Fruit fly (Drosophila melanogaster) whole organism, embryonic: ENCODE measurements around the gene Fancl.

ENCODE experiments used
- CG10209 ChIP-seq: fragments of 200-800 bp; sonication (Bioruptor generic); optimal IDR thresholded peaks from 3 replicates; lab custom pipeline; 2017; ENCODE audit warnings: missing biosample characterization, mild to moderate bottlenecking, missing genetic modification characterization, missing genetic modification reagents
- CG11085 ChIP-seq: fragments of 200-800 bp; sonication (Bioruptor generic); IDR thresholded peaks from 2 replicates; pipeline ENCODE4 v1.3.6; 2022; ENCODE audit warnings: missing biosample characterization, missing genetic modification characterization
- CG11560 ChIP-seq: fragments of 200-800 bp; sonication (Bioruptor generic); IDR thresholded peaks from 3 replicates; pipeline ENCODE4 v1.3.6; 2022; ENCODE audit warnings: missing biosample characterization, missing genetic modification characterization
- CG12155 ChIP-seq: fragments of 200-800 bp; sonication (Bioruptor generic); optimal IDR thresholded peaks from 3 replicates; lab custom pipeline; 2016; ENCODE audit warnings: missing biosample characterization, missing genetic modification characterization
- CG12236 ChIP-seq: fragments of 200-800 bp; sonication (Bioruptor generic); optimal IDR thresholded peaks from 2 replicates; lab custom pipeline; 2016; ENCODE audit warnings: missing biosample characterization, missing genetic modification characterization
- CG12769 ChIP-seq: fragments of 200-800 bp; sonication (Bioruptor generic); optimal IDR thresholded peaks from 2 replicates; lab custom pipeline; 2019; ENCODE audit warnings: missing biosample characterization, mild to moderate bottlenecking, missing genetic modification characterization, moderate library complexity
- CG12942 ChIP-seq: fragments of 200-800 bp; sonication (Bioruptor generic); optimal IDR thresholded peaks from 3 replicates; lab custom pipeline; 2016; ENCODE audit warnings: missing biosample characterization, missing genetic modification characterization
- CG13624 ChIP-seq: fragments of 200-800 bp; sonication (Bioruptor generic); optimal IDR thresholded peaks from 2 replicates; lab custom pipeline; 2016; ENCODE audit warnings: missing biosample characterization, missing genetic modification characterization
- CG17359 ChIP-seq: fragments of 200-800 bp; sonication (Bioruptor generic); optimal IDR thresholded peaks from 3 replicates; lab custom pipeline; 2018; ENCODE audit warnings: missing biosample characterization, mild to moderate bottlenecking, missing genetic modification characterization, moderate library complexity
- CG17385 ChIP-seq: fragments of 200-800 bp; sonication (Bioruptor generic); optimal IDR thresholded peaks from 3 replicates; lab custom pipeline; 2018; ENCODE audit warnings: missing biosample characterization, mild to moderate bottlenecking, missing genetic modification characterization
- CG2712 ChIP-seq: fragments of 200-800 bp; optimal IDR thresholded peaks from 3 replicates; lab custom pipeline; 2019; ENCODE audit warnings: missing biosample characterization, mild to moderate bottlenecking, missing genetic modification characterization, moderate library complexity
- CG3065 ChIP-seq: fragments of 200-800 bp; sonication (Bioruptor generic); optimal IDR thresholded peaks from 2 replicates; lab custom pipeline; 2016; ENCODE audit warnings: missing biosample characterization, missing genetic modification characterization
- CG31365 ChIP-seq: fragments of 200-800 bp; sonication (Bioruptor generic); optimal IDR thresholded peaks from 2 replicates; lab custom pipeline; 2018; ENCODE audit warnings: missing biosample characterization, mild to moderate bottlenecking, missing genetic modification characterization
- CG7839 ChIP-seq: fragments of 200-800 bp; sonication (Bioruptor generic); optimal IDR thresholded peaks from 3 replicates; lab custom pipeline; 2018; ENCODE audit warnings: missing biosample characterization, mild to moderate bottlenecking, missing genetic modification characterization, moderate library complexity
- CG8944 ChIP-seq: fragments of 200-800 bp; sonication (Bioruptor generic); optimal IDR thresholded peaks from 3 replicates; lab custom pipeline; 2016; ENCODE audit warnings: missing biosample characterization, missing genetic modification characterization
- Dbx ChIP-seq: fragments of 200-800 bp; sonication (Bioruptor generic); IDR thresholded peaks from 3 replicates; pipeline ENCODE4 v1.3.6; 2022; ENCODE audit warnings: missing biosample characterization, missing genetic modification characterization
- Dip2 ChIP-seq: fragments of 200-800 bp; sonication (Bioruptor generic); IDR thresholded peaks from 2 replicates; pipeline ENCODE4 v1.3.6; 2022; ENCODE audit warnings: missing biosample characterization, missing genetic modification characterization
- Fer1 ChIP-seq: fragments of 200-800 bp; sonication (Bioruptor generic); optimal IDR thresholded peaks from 2 replicates; lab custom pipeline; 2017; ENCODE audit warnings: missing biosample characterization, mild to moderate bottlenecking, missing genetic modification characterization
- Fer3 ChIP-seq: fragments of 200-800 bp; sonication (Bioruptor generic); optimal IDR thresholded peaks from 2 replicates; lab custom pipeline; 2018; ENCODE audit warnings: missing biosample characterization, mild to moderate bottlenecking, missing genetic modification characterization, moderate library complexity
- Hmr ChIP-seq: fragments of 200-800 bp; sonication (Bioruptor generic); optimal IDR thresholded peaks from 3 replicates; lab custom pipeline; 2017; ENCODE audit warnings: mild to moderate bottlenecking, missing biosample characterization, missing genetic modification reagents, missing genetic modification characterization
- Hr51 ChIP-seq, 2 experiments: fragments of 200-800 bp; sonication (Bioruptor generic); optimal IDR thresholded peaks; 2 replicates in 1 of 2; 3 replicates in 1 of 2; lab custom pipeline; 2016 to 2018; ENCODE audit warnings: missing biosample characterization in 2 of 2, missing genetic modification characterization in 2 of 2, mild to moderate bottlenecking in 1 of 2, moderate library complexity in 1 of 2
- Meics ChIP-seq: fragments of 200-800 bp; sonication (Bioruptor generic); optimal IDR thresholded peaks from 2 replicates; lab custom pipeline; 2017; ENCODE audit warnings: missing biosample characterization, mild to moderate bottlenecking, missing genetic modification characterization
- Opbp ChIP-seq: fragments of 200-800 bp; sonication (Bioruptor generic); IDR thresholded peaks from 3 replicates; pipeline ENCODE4 v1.3.6; 2022; ENCODE audit warnings: missing biosample characterization, missing genetic modification characterization; ENCODE audit not compliant: partially characterized antibody
- Optix ChIP-seq: fragments of 200-800 bp; sonication (Bioruptor generic); IDR thresholded peaks from 3 replicates; pipeline ENCODE4 v1.3.6; 2022; ENCODE audit warnings: missing biosample characterization, missing genetic modification characterization
- Pdp1 ChIP-seq, 2 experiments: fragments of 200-800 bp; sonication (Bioruptor generic); optimal IDR thresholded peaks; 3 replicates each; lab custom pipeline; 2016; ENCODE audit warnings: missing biosample characterization in 2 of 2, missing genetic modification characterization in 2 of 2, mild to moderate bottlenecking in 1 of 2, moderate library complexity in 1 of 2
- Ptx1 ChIP-seq: fragments of 200-800 bp; sonication (Bioruptor generic); IDR thresholded peaks from 2 replicates; pipeline ENCODE4 v1.3.6; 2022; ENCODE audit warnings: missing biosample characterization, missing genetic modification characterization
- Side ChIP-seq: fragments of 200-800 bp; sonication (Bioruptor generic); optimal IDR thresholded peaks from 2 replicates; lab custom pipeline; 2016; ENCODE audit warnings: missing biosample characterization, missing genetic modification characterization
- Xbp1 ChIP-seq: fragments of 200-800 bp; sonication (Bioruptor generic); optimal IDR thresholded peaks from 3 replicates; lab custom pipeline; 2016; ENCODE audit warnings: missing biosample characterization, mild to moderate bottlenecking, missing genetic modification characterization
- ara ChIP-seq: fragments of 200-800 bp; sonication (Bioruptor generic); IDR thresholded peaks from 2 replicates; pipeline ENCODE4 v1.3.6; 2022; ENCODE audit warnings: missing biosample characterization, missing genetic modification characterization
- cas ChIP-seq: fragments of 200-800 bp; sonication (Bioruptor generic); IDR thresholded peaks from 2 replicates; pipeline ENCODE4 v1.3.6; 2022; ENCODE audit warnings: missing biosample characterization, missing genetic modification characterization
- caup ChIP-seq: fragments of 200-800 bp; sonication (Bioruptor generic); optimal IDR thresholded peaks from 3 replicates; lab custom pipeline; 2017; ENCODE audit warnings: missing biosample characterization, mild to moderate bottlenecking, missing genetic modification characterization, moderate library complexity; ENCODE audit not compliant: severe bottlenecking
- crol ChIP-seq: fragments of 200-800 bp; sonication (Bioruptor generic); IDR thresholded peaks from 2 replicates; pipeline ENCODE4 v1.3.6; 2022; ENCODE audit warnings: missing biosample characterization, missing genetic modification characterization
- dmrt11E ChIP-seq: fragments of 200-800 bp; sonication (Bioruptor generic); optimal IDR thresholded peaks from 3 replicates; lab custom pipeline; 2018; ENCODE audit warnings: missing biosample characterization, mild to moderate bottlenecking, missing genetic modification characterization, moderate library complexity
- dpn ChIP-seq, 2 experiments: fragments of 200-800 bp; sonication (Bioruptor generic); optimal IDR thresholded peaks; 3 replicates each; lab custom pipeline; 2016; ENCODE audit warnings: missing biosample characterization in 2 of 2, missing genetic modification characterization in 2 of 2
- fd102C ChIP-seq: fragments of 200-800 bp; sonication (Bioruptor generic); optimal IDR thresholded peaks from 2 replicates; lab custom pipeline; 2018; ENCODE audit warnings: missing biosample characterization, mild to moderate bottlenecking, missing genetic modification characterization, moderate library complexity
- fd96Cb ChIP-seq: fragments of 200-800 bp; sonication (Bioruptor generic); optimal IDR thresholded peaks from 2 replicates; lab custom pipeline; 2018; ENCODE audit warnings: missing biosample characterization, mild to moderate bottlenecking, missing genetic modification characterization, moderate library complexity
- gsb-n ChIP-seq: fragments of 200-800 bp; sonication (Bioruptor generic); optimal IDR thresholded peaks from 3 replicates; lab custom pipeline; 2018; ENCODE audit warnings: missing biosample characterization, mild to moderate bottlenecking, missing genetic modification characterization
- hkb ChIP-seq, 2 experiments: fragments of 200-800 bp in 1 of 2; fragments of >200 bp in 1 of 2; sonication (Bioruptor generic) in 1 of 2; IDR thresholded peaks in 1 of 2; optimal IDR thresholded peaks in 1 of 2; 2 replicates each; pipeline versions ENCODE4 v1.3.6 to Lab custom; 2017 to 2022; ENCODE audit warnings: missing biosample characterization in 1 of 2, missing genetic modification characterization in 1 of 2
- kni ChIP-seq: fragments of 200-800 bp; sonication (Bioruptor generic); optimal IDR thresholded peaks from 3 replicates; lab custom pipeline; 2017; ENCODE audit warnings: mild to moderate bottlenecking, missing biosample characterization, missing genetic modification reagents, missing genetic modification characterization
- mam ChIP-seq: fragments of 200-800 bp; sonication (Bioruptor generic); optimal IDR thresholded peaks from 3 replicates; lab custom pipeline; 2016; ENCODE audit warnings: missing biosample characterization, missing genetic modification characterization
- pita ChIP-seq: fragments of 200-800 bp; sonication (Bioruptor generic); optimal IDR thresholded peaks from 2 replicates; lab custom pipeline; 2017; ENCODE audit warnings: missing biosample characterization, mild to moderate bottlenecking, missing genetic modification characterization
- prd ChIP-seq, 3 experiments: fragments of >200 bp in 2 of 3; fragments of 200-800 bp in 1 of 3; sonication (Bioruptor generic) in 1 of 3; optimal IDR thresholded peaks in 2 of 3; IDR thresholded peaks in 1 of 3; 2 replicates in 2 of 3; 3 replicates in 1 of 3; pipeline versions ENCODE4 v1.3.6 to Lab custom; 2017 to 2022; ENCODE audit warnings: missing biosample characterization in 1 of 3, missing genetic modification characterization in 1 of 3
- pzg ChIP-seq: fragments of 200-800 bp; sonication (Bioruptor generic); optimal IDR thresholded peaks from 3 replicates; lab custom pipeline; 2018; ENCODE audit warnings: missing biosample characterization, mild to moderate bottlenecking, missing genetic modification characterization, moderate library complexity
- row ChIP-seq: fragments of 200-800 bp; sonication (Bioruptor generic); IDR thresholded peaks from 3 replicates; pipeline ENCODE4 v1.3.6; 2022; ENCODE audit warnings: missing biosample characterization, missing genetic modification characterization
- sd ChIP-seq: fragments of 200-800 bp; sonication (Bioruptor generic); optimal IDR thresholded peaks from 3 replicates; lab custom pipeline; 2018; ENCODE audit warnings: missing biosample characterization, mild to moderate bottlenecking, missing genetic modification characterization, moderate library complexity
- sob ChIP-seq: fragments of 200-800 bp; sonication (Bioruptor generic); IDR thresholded peaks from 2 replicates; pipeline ENCODE4 v1.3.6; 2022; ENCODE audit warnings: missing biosample characterization, missing genetic modification characterization
- zen ChIP-seq: fragments of 200-800 bp; sonication (Bioruptor generic); optimal IDR thresholded peaks from 3 replicates; lab custom pipeline; 2018; ENCODE audit warnings: missing biosample characterization, mild to moderate bottlenecking, missing genetic modification characterization, moderate library complexity

The Fancl gene

DNA sequence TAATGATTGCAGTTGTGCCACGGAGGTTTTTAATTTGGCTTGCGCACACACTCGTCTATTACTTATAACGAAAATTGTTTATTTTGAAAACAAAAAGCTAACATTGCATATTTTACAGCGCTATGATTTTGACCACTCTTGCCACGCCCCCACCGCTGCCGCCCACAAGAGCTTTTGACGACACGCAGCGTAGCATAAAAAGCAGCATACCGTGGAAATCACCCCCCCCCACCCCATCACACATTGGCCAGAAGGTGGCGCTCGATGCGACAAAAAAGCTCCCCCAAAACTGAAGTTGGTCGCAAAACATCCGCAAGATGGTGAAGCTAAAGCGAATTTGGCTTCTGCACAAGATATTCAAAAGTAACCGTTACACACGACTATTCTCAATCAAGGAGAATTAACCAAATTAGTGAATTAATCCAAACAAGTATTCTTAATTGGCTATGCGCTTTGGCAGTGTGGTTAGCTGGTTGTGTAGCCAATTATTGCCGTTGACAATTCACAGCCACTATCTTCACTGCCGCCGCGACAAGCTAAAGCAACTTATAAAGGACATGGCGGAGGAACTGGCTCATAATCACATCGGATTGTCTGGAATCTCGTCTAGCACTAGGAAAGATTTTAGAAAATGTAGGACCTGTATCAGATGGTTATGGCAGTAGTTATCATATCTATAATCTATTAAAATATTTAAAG lies 48.0 kb upstream of the Fancl start:
- TF ChIP-seq CG12942 (GFP tag; lab: Kevin White, UChicago) (peak; percentile 9), CG12236 (GFP tag; lab: Kevin White, UChicago) (no peak), caup (GFP tag; lab: Kevin White, UChicago) (peak; percentile 45), CG11560 (tag; lab: Robert Waterston, UW) (peak; percentile 46; the same call in 2 of the 3 replicates), sd (tag; lab: Kevin White, UChicago) (peak; percentile 66), Xbp1 (GFP tag; lab: Kevin White, UChicago) (peak; percentile 24), row (GFP tag; lab: Robert Waterston, UW) (no peak), CG12155 (GFP tag; lab: Kevin White, UChicago) (peak; percentile 27), Meics (GFP tag; lab: Kevin White, UChicago) (peak; percentile 51), Side (peak; percentile 63), cas (no peak), Ptx1 (GFP tag; lab: Robert Waterston, UW) (peak; percentile 59), CG17359 (tag; lab: Kevin White, UChicago) (peak; percentile 47), Dbx (peak; percentile 77; the same call in 2 of the 3 replicates), fd96Cb (no peak), dpn (GFP tag; optimal IDR thresholded peaks at IDR 0.05; lab: Kevin White, UChicago) (peak in 1 of 2 experiments; percentile 44), crol (GFP tag; lab: Robert Waterston, UW) (peak; percentile 98), CG8944 (no peak), Opbp (GFP tag; lab: Robert Waterston, UW) (peak; percentile 43; the same call in 1 of the 3 replicates), CG31365 (tag; lab: Kevin White, UChicago) (peak; percentile 31), pita (GFP tag; lab: Kevin White, UChicago) (peak; percentile 47), Fer1 (GFP tag; lab: Kevin White, UChicago) (peak; percentile 65), fd102C (GFP tag; lab: Kevin White, UChicago) (no peak), mam (peak; percentile 3), hkb (optimal IDR thresholded peaks at IDR 0.05; lab: Kevin White, UChicago) (peak; percentile 22), hkb (GFP tag; IDR thresholded peaks at IDR 0.05; lab: Robert Waterston, UW) (no peak; the same call in 1 of the 2 replicates), Fer3 (tag; lab: Kevin White, UChicago) (peak; percentile 7), zen (tag; lab: Kevin White, UChicago) (no peak), Dip2 (GFP tag; lab: Robert Waterston, UW) (peak; percentile 52), CG10209 (GFP tag; lab: Kevin White, UChicago) (peak; percentile 8), ara (GFP tag; lab: Robert Waterston, UW) (0 out of 2 replicates have a peak, but pooled peaks have one; percentile 7), sob (GFP tag; lab: Robert Waterston, UW) (peak; percentile 39; the same call in 1 of the 2 replicates), Hmr (GFP tag; lab: Kevin White, UChicago) (peak; percentile 81), pzg (GFP tag; lab: Kevin White, UChicago) (peak; percentile 42), kni (GFP tag; lab: Kevin White, UChicago) (no peak), Optix (peak; percentile 47; the same call in 1 of the 3 replicates), CG12769 (tag; lab: Kevin White, UChicago) (peak; percentile 55), CG13624 (peak; percentile 18), Hr51 (GFP tag; optimal IDR thresholded peaks at IDR 0.05; lab: Kevin White, UChicago) (peak in 1 of 2 experiments; percentile 24), prd (optimal IDR thresholded peaks at IDR 0.05; lab: Kevin White, UChicago) (no peak), prd (GFP tag; IDR thresholded peaks at IDR 0.05; lab: Robert Waterston, UW) (peak; percentile 44; the same call in 2 of the 3 replicates), CG2712 (peak; percentile 6), CG3065 (GFP tag; lab: Kevin White, UChicago) (peak; percentile 93), dmrt11E (no peak), Pdp1 (GFP tag; optimal IDR thresholded peaks at IDR 0.05; lab: Kevin White, UChicago) (peak; percentile 13 to 19), CG11085 (GFP tag; lab: Robert Waterston, UW) (peak; percentile 16; the same call in 1 of the 2 replicates), CG7839 (tag; lab: Kevin White, UChicago) (peak; percentile 45), CG17385 (GFP tag; lab: Kevin White, UChicago) (peak; percentile 6), gsb-n (no peak)
